Worm (Caenorhabditis elegans) whole organism, young adult: Measurements from ENCODE around the gene ubc-26.

ENCODE experiments used
- F22D6.2 ChIP-seq: sonication (generic microtip); optimal IDR thresholded peaks from 2 replicates; lab custom pipeline; 2016; ENCODE audit warnings: mild to moderate bottlenecking, missing genetic modification characterization, missing compliant biosample characterization
- ama-1 ChIP-seq, 3 experiments: fragments of 150-350 bp in 1 of 3; sonication (generic microtip) in 2 of 3; optimal IDR thresholded peaks; 2 replicates each; lab custom pipeline; 2014 to 2018; ENCODE audit warnings: missing biosample characterization in 2 of 3, missing genetic modification characterization in 2 of 3, missing genetic modification reagents in 2 of 3
- attf-3 ChIP-seq: fragments of 200-800 bp; sonication (Bioruptor generic); conservative IDR thresholded peaks from 2 replicates; pipeline ENCODE4 v1.3.6; 2022; ENCODE audit warnings: missing genetic modification reagents, missing genetic modification characterization, missing compliant biosample characterization
- ets-4 ChIP-seq: fragments of 200-800 bp; sonication (Bioruptor generic); optimal IDR thresholded peaks from 2 replicates; lab custom pipeline; 2018; ENCODE audit warnings: mild to moderate bottlenecking, missing genetic modification characterization, missing compliant biosample characterization
- let-607 ChIP-seq, 2 experiments: fragments of 200-800 bp in 1 of 2; sonication (Bioruptor generic) in 1 of 2; sonication (generic microtip) in 1 of 2; optimal IDR thresholded peaks; 2 replicates each; lab custom pipeline; 2016 to 2018; ENCODE audit warnings: mild to moderate bottlenecking in 2 of 2, missing compliant biosample characterization in 2 of 2, missing genetic modification characterization in 2 of 2, moderate library complexity in 2 of 2, missing genotype in 1 of 2
- lin-26 ChIP-seq: fragments of 200-800 bp; sonication (Bioruptor generic); IDR thresholded peaks from 2 replicates; pipeline ENCODE4 v1.3.6; 2022; ENCODE audit warnings: missing genetic modification reagents, missing genetic modification characterization, missing compliant biosample characterization
- tlf-1 ChIP-seq: fragments of 200-800 bp; sonication (Bioruptor generic); optimal IDR thresholded peaks from 2 replicates; lab custom pipeline; 2018; ENCODE audit warnings: mild to moderate bottlenecking, missing genetic modification characterization, missing compliant biosample characterization

- TF ChIP-seq F22D6.2 (tag; lab: Kevin White, UChicago): no peak
- no peak for TF ChIP-seq attf-3 (GFP tag; lab: Robert Waterston, UW)
- TF ChIP-seq ets-4: no peak
- no peak for TF ChIP-seq ama-1 (optimal IDR thresholded peaks at IDR 0.05; lab: Kevin White, UChicago)
- no peak for TF ChIP-seq ama-1 (GFP tag; optimal IDR thresholded peaks at IDR 0.05; lab: Kevin White, UChicago)
- TF ChIP-seq lin-26 (GFP tag; lab: Robert Waterston, UW): no peak
- TF ChIP-seq tlf-1 (GFP tag; lab: Kevin White, UChicago): no peak
- TF ChIP-seq let-607 (tag; optimal IDR thresholded peaks at IDR 0.05; lab: Kevin White, UChicago): no peak
Observed at ce11 chrII:2854794-2855193, 45.4 kb downstream of the ubc-26 start.
